Worm (Caenorhabditis elegans) whole organism, young adult: ENCODE measurements around the gene ZK792.12.

ENCODE experiments used
- C06A6.2 ChIP-seq: fragments of 200-800 bp; sonication (Bioruptor generic); conservative IDR thresholded peaks from 2 replicates; pipeline ENCODE4 v1.3.6; 2022; ENCODE audit warnings: missing genetic modification characterization, missing compliant biosample characterization
- Y53F4B.3 ChIP-seq: fragments of 200-800 bp; sonication (Bioruptor generic); IDR thresholded peaks from 2 replicates; pipeline ENCODE4 v1.3.6; 2022; ENCODE audit warnings: missing genetic modification reagents, missing genetic modification characterization, missing compliant biosample characterization
- cebp-2 ChIP-seq: fragments of 200-800 bp; sonication (Bioruptor generic); IDR thresholded peaks from 2 replicates; pipeline ENCODE4 v1.3.6; 2022; ENCODE audit warnings: missing genetic modification characterization, missing compliant biosample characterization
- dpl-1 ChIP-seq: fragments of 150-350 bp; optimal IDR thresholded peaks from 2 replicates; lab custom pipeline; 2014; ENCODE audit warnings: missing biosample characterization, missing genetic modification reagents, missing genetic modification characterization
- hlh-12 ChIP-seq: sonication (generic microtip); optimal IDR thresholded peaks from 2 replicates; lab custom pipeline; 2016; ENCODE audit warnings: missing genetic modification characterization, missing compliant biosample characterization
- let-607 ChIP-seq, 2 experiments: fragments of 200-800 bp in 1 of 2; sonication (Bioruptor generic) in 1 of 2; sonication (generic microtip) in 1 of 2; optimal IDR thresholded peaks; 2 replicates each; lab custom pipeline; 2016 to 2018; ENCODE audit warnings: mild to moderate bottlenecking in 2 of 2, missing compliant biosample characterization in 2 of 2, missing genetic modification characterization in 2 of 2, moderate library complexity in 2 of 2, missing genotype in 1 of 2
- lsl-1 ChIP-seq: fragments of 200-800 bp; sonication (Bioruptor generic); optimal IDR thresholded peaks from 2 replicates; lab custom pipeline; 2018; ENCODE audit warnings: mild to moderate bottlenecking, missing genetic modification characterization, moderate library complexity, missing compliant biosample characterization
- nhr-179 ChIP-seq: sonication (generic microtip); optimal IDR thresholded peaks from 2 replicates; lab custom pipeline; 2016; ENCODE audit warnings: mild to moderate bottlenecking, missing genetic modification characterization, missing compliant biosample characterization
- snpc-1.3 ChIP-seq: sonication (generic microtip); optimal IDR thresholded peaks from 2 replicates; lab custom pipeline; 2017; ENCODE audit warnings: missing genetic modification characterization, mild to moderate bottlenecking, missing compliant biosample characterization, antibody characterized with exemption, moderate library complexity, missing genotype, missing genetic modification reagents; ENCODE audit not compliant: insufficient read depth
- snpc-4 ChIP-seq, 5 experiments: fragments of 150-350 bp in 1 of 5; sonication (generic microtip) in 4 of 5; optimal IDR thresholded peaks; 2 replicates each; lab custom pipeline; 2014 to 2018; ENCODE audit warnings: missing genetic modification characterization in 5 of 5, missing biosample characterization in 3 of 5, antibody characterized with exemption in 2 of 5, mild to moderate bottlenecking in 2 of 5, missing compliant biosample characterization in 2 of 5, missing genotype in 2 of 5, moderate library complexity in 2 of 5, missing genetic modification reagents in 1 of 5
- ztf-25 ChIP-seq: fragments of 200-800 bp; sonication (Bioruptor generic); IDR thresholded peaks from 2 replicates; pipeline ENCODE4 v1.3.6; 2022; ENCODE audit warnings: missing genetic modification reagents, missing genetic modification characterization, missing compliant biosample characterization

DNA sequence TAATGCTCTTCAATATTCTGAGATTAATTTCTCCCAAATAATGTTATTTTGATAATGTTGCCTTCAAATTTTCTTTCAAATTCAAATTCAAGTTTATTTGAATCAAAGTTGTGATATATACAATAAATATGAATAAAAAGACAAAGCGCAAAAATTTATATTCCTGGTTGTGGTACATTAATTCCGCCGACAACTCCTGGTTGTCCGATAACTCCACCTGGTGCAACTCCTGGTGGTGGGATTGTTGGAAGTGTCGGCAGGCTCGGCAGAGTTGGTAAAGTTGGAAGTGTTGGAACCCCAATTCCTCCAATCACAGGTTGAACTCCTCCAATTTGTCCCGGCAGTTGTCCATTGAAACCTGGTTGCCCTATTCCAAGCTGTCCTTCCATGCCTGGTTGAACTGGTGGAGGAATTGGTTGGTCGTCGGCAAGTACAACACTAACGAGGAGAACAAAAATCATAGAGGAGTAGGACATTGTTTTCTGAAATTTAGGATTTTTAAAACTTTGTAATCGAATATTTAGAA lies 44.6 kb downstream of the ZK792.12 start, which contains the start of gene K01A6.7:
- TF ChIP-seq lsl-1 (GFP tag; lab: Kevin White, UChicago) (no peak), nhr-179 (tag; lab: Kevin White, UChicago) (no peak), dpl-1 (GFP tag; lab: Kevin White, UChicago) (no peak), hlh-12 (tag; lab: Kevin White, UChicago) (no peak), ztf-25 (no peak), let-607 (tag; optimal IDR thresholded peaks at IDR 0.05; lab: Kevin White, UChicago) (no peak), cebp-2 (no peak), C06A6.2 (no peak), snpc-4 (GFP tag; optimal IDR thresholded peaks at IDR 0.05; lab: Kevin White, UChicago) (no peak), snpc-4 (tag; optimal IDR thresholded peaks at IDR 0.05; lab: Kevin White, UChicago) (no peak), Y53F4B.3 (no peak), snpc-1.3 (no peak)
